Worm (Caenorhabditis elegans) whole organism, dauer: ENCODE data around the gene C51E3.9.

Source experiments
- unc-62 ChIP-seq: sonication (generic microtip); optimal IDR thresholded peaks from 2 replicates; lab custom pipeline; 2017; ENCODE audit warnings: missing biosample characterization, missing genetic modification reagents, missing genetic modification characterization

The C51E3.9 gene

DNA sequence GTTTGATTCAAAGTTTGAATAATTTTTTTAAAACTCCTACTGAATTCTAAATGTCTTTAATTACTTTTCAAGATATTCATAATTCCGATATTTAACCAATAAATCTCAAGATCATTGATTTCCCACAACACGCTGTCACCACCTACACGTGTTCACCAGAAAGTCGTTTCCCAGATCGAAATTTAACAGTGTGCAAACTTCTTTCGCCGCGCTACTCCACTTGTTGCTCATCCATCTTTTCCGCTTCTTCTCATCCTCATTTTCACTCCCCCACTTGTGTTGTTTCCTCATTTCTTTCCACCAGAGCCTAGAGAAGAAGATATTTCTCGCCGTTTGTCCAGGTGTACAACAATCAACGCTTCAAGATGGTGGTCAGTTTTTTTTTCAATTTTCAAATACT lies at the start of gene C51E3.9:
C51E3.9 (plus strand) TSS at position 301 of the 400 bp plus-strand sequence.
- no peak for TF ChIP-seq unc-62 (GFP tag; lab: Kevin White, UChicago)

DNA sequence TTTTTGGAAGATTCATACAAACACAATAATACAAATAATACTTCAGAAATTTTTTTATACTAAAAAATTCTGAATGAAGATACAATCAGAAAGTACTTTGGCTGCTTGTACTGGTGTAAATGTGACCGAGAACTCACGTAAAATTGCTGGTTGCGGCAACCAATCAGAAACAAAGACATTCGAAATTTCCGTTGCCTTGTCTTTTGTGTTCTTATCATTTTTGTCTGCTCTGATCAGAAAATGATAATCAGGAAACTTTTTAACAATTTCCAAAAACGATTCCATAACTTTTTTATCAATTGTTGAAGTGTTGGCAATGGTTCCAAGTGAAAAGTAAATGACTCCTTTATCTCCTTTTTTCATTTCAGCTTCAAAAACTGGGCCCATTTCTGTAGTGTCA lies 48.8 kb upstream of the C51E3.9 start:
- TF ChIP-seq unc-62 (GFP tag; lab: Kevin White, UChicago), result no peak

DNA sequence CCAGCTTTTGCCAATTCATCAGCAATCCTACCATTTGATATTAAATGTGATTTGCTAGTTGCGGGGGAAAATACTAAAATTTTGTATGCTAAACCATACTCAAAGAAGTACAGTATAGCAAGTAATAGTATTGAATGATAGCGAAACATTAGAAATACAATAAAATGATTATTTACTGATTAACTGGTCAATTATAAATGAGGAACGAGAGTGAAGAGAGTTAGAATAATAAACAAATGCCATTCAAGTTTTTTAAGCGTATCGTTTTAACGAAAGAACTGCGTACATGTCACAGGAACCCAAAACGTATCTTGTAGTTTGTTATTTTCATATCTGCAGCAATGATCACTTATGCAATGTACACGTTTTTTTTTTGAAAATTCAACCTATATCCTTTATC lies 47.3 kb upstream of the C51E3.9 start, which contains the start of gene ugt-47:
ugt-47 (minus strand) TSS at position 169 of the 400 bp plus-strand sequence.
- no peak for TF ChIP-seq unc-62 (GFP tag; lab: Kevin White, UChicago)

DNA sequence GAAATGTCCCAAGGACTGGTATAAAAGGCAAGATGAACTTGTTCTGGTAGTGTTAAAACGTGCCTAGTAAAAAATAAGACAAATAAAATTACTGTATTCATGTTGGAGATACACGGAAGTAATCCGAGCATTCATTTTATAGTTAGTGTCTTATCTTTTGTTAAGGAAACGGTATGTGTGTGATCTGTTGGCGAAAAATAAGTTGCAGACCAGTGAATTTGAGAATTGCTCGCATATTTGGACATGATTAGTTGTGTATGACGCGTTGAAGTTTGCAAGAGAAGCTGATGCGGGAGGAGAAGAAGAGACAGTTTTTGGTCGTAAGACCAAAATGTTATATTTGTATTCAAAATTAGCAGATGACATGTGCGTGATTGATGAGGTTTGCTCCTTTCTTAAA lies 43.8 kb upstream of the C51E3.9 start, which contains the start of gene C08B6.14:
C08B6.14 (minus strand) TSS at position 101 of the 400 bp plus-strand sequence.
- no peak for TF ChIP-seq unc-62 (GFP tag; lab: Kevin White, UChicago)

DNA sequence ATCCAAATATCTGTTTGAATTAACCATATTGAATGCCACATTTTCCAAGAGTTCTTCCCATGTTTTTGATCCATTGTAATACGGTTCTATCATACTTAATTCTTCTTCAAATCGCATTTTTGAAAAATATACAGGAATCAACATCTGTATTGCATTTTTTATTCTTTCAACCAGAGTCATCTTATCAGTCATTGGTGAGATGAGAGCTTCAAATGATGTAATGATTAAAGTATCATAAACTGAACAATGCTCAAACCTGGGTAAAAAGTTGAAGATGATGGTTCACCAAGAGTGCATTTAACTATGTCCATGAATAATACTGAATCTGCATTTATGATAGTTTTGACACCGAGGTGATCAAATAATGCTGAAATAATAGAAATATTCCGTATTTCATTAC lies 41.9 kb upstream of the C51E3.9 start:
- no peak for TF ChIP-seq unc-62 (GFP tag; lab: Kevin White, UChicago)

DNA sequence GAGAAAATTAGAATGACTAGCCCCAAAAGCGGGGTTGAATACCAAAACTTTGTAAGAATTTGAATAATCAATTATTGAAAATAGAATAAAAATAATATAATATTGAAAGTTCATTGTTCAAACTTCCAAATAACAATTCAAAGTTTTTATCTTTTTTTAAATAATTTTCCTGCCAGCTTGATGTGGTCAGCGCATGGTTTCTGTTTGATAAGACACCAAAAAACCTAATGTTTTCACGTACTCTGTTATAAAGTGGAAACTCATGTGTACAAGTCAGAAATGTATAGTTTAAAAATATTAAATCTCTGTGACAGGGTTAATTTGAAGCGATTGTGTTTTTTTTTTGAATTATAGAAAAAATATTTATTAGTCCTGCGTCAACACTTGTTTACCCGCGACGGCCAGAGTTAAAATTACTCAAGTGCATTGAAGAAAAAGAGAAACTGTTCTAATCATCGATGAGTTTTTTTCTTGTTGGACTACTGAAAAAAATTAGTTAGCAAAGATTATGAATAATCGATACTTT lies 40.9 kb upstream of the C51E3.9 start, which contains the start of gene ugt-17:
ugt-17 (minus strand) TSS at position 180 of the 526 bp plus-strand sequence.
- TF ChIP-seq unc-62 (GFP tag; lab: Kevin White, UChicago), result no peak

DNA sequence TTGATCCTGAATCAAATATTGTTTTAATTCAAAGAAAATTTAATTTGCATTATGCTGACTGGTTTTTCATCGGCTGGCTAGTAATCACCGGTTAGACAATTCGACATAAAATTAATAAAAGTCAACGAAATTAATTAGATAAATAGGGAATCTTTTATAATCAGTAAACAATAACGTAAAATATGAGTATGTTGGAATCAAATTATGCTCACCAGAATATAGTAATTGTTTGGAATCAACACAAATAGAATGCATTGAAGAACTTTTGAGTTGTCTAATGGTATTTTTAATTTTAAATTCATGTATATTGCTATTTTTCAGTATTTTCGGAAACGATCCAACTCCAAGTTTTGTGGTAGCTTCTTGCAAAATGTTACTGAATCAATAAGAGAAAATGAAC lies 40.3 kb upstream of the C51E3.9 start, which contains the start of gene C08B6.2:
C08B6.2 (plus strand) TSS at position 301 of the 400 bp plus-strand sequence.
- no peak for TF ChIP-seq unc-62 (GFP tag; lab: Kevin White, UChicago)

DNA sequence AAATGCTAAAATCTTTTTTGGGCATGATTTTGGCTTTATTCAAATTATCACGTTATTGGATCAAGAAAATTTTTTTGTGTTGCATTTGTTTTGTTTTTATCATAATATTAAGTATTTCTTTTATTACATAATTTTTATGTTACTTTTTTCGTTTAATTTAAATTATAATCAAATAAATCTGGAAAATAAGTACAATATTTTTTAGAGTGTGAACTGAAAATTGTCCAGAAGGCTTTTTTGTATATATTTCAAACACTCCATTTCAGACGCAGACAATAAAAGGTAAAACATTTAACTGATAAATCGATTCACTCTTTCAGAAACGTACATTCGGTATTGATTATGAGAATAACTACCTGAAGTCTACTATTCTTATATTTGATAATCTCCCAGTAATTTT lies 38.4 kb upstream of the C51E3.9 start, which contains the start of gene C08B6.11:
C08B6.11 (plus strand) TSS at position 301 of the 400 bp plus-strand sequence.
- no peak for TF ChIP-seq unc-62 (GFP tag; lab: Kevin White, UChicago)

DNA sequence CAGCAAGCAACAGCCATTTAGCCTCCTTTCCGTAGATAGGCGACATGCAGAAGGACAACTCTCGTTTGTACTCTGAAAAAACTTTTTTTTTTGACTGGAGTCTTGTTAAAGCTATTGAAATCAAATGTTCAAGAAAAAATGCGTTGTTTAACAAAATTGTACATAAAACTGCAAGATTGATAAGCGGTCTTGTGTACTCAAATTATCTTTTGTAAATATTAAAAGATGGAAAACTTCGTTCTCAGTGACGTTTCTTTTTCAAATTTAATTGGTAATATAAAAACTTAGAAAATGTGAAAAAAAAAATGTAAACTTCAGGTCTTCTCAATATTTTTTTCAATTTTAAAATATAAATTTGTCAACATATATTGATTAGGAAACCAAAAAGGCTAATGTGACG lies 34.6 kb upstream of the C51E3.9 start:
- no peak for TF ChIP-seq unc-62 (GFP tag; lab: Kevin White, UChicago)

DNA sequence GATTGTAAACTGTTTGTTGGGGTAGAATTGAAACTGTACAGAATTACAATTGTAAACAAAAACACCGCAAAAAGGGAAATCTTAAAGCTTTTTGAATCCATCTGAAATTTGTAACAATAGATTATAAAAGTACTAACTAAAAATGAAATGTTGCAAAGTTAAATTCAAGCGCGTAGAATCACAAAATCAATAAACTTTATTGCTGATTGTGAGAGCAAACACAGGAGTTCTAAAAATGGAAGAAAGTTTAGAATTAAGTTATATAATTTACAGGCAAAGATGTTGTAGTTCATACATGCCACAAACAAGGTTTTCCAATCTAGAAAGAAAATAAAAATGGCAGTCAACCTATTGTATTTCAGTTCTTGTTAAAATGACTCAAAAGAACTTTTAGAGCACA lies 33.6 kb upstream of the C51E3.9 start, which contains the start of gene C08B6.3:
C08B6.3 (minus strand) TSS at position 101 of the 400 bp plus-strand sequence.
- TF ChIP-seq unc-62 (GFP tag; lab: Kevin White, UChicago), result no peak

DNA sequence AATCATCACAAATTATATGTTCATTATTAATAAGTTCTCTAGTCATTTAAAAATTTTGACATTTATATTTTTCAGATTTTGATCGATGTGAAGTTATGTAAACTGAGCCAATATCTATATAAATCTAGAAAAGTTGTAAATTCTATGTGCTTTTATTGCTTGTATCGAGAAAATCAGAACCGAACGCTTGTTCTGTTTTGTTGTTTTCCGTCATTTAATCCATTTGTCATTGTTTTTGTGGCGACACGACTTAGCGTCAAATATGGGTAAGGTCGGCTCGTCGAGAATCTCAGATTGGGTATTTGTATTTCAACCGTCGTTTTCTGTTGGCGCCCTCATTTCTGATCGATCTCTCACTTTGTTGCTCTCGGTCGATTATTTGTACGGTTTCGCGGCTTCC lies 31.4 kb upstream of the C51E3.9 start, which contains the start of gene cht-5:
cht-5 (plus strand) TSS at position 301 of the 400 bp plus-strand sequence.
- no peak for TF ChIP-seq unc-62 (GFP tag; lab: Kevin White, UChicago)

DNA sequence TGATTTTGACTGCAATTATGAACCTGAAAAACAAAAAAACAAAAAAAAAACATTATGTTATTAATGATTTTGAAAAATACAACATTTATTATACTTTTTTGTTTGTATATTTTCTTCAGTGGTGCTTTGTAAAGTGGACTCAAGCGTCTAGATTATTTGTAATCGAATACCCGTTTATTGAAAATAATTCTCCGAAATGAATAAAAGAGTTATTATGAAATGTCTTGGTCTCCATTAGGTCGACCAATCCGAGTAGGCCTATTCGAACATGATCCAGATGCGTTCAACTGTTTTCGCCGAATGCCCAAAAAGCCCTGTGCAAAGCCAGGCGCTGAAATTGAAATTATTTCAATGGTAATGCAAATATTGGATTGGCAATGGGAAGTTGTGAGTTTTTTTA lies 28.3 kb upstream of the C51E3.9 start, which contains the start of gene C08B6.5:
C08B6.5 (plus strand) TSS at position 301 of the 400 bp plus-strand sequence.
- TF ChIP-seq unc-62 (GFP tag; lab: Kevin White, UChicago), result no peak

DNA sequence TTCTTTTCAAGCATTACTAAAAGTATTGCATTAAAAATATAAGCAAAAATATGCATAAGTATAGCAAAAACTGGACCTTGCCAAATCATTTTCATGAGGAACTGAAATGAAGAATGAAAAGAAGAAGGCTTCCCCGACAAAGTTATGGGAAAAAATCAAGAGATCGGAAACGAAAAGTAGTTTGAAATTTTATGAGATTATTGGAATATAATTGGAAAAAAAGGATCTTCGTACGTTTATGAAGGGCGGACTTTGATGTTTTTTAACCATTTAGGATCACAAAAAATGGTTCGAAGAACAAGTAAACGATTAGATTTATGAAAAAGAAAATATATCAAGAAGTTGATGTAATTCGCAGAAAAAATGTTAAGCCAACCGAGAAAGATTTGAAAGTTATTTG lies 24.9 kb upstream of the C51E3.9 start, which contains the start of gene srxa-18:
srxa-18 (minus strand) TSS at position 100 of the 400 bp plus-strand sequence.
- TF ChIP-seq unc-62 (GFP tag; lab: Kevin White, UChicago), result no peak

DNA sequence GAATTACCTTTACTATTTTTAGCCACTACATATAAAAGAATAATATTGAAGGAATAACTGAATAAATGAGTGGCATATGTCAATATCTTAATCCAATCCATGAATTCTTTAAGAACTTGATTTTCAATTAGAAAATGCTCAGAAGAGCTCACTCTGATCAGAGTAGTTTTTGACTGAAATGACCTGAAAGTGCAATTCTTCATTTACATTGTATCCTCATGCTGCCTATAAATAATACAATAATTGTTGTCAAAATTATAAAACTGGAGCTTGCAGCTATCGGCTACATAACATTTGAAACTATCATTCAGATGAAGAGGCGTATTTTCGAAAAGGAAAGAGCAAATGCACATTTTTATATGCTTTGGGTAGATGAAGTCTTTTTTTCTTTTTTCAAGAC lies 23.1 kb upstream of the C51E3.9 start, which contains the start of gene srxa-19:
srxa-19 (minus strand) TSS at position 101 of the 400 bp plus-strand sequence.
- TF ChIP-seq unc-62 (GFP tag; lab: Kevin White, UChicago), result no peak

DNA sequence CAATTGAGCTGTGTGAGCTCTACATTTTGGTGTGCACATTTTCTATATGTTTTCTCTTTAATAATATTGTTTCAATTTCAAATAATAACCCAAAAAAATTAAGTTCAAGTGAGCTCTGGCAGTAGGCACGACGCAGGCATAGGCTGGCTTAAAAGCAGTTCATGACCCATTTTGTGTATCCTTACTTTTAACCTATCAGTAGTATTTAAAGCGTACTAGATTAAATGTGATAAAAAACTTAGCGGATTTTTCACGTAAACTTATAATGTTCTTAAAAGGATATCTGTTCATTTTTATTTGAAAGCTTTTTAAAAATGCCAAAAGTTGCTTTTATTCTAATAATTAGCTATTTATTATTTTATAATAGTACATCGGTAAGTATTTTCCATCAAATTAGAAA lies 22.4 kb upstream of the C51E3.9 start, which contains the start of gene C08B6.6:
C08B6.6 (plus strand) TSS at position 301 of the 400 bp plus-strand sequence.
- TF ChIP-seq unc-62 (GFP tag; lab: Kevin White, UChicago), result no peak

DNA sequence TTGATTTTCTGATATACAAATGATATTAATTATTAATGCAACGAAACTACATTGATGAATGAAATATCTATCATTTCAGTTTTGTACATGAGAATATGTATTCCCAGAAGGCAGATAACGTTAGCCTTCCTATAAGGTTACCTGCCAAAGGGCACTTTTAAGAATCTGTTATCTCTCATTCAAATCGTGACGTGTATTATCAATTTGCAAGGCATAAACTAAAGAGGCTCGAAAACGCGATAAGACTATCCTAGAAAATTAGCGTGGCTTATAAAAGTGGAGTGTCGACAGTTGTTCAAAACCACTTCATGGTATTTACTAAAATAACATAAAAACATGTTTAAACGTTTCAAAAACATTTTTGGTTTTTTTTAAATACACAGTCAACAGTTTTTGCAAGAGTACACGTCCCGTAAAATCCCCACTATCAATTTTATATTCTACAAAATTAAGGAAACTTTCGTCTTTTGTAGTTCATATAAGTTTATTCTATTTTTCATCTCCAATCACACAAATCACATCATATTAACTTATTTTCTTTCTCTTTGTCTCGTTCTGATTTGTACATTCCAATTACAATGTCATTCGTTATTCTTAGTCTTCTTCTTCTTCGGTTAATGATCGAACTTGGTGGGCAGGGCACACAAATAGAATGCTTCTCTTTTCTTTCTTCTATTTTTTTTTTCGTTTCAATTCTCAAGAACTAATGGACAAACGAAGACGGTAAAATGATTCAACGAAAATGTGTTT lies 20.8 kb upstream of the C51E3.9 start, which contains the start of gene C08B6.10:
C08B6.10 (plus strand) TSS at position 700 of the 750 bp plus-strand sequence.
- no peak for TF ChIP-seq unc-62 (GFP tag; lab: Kevin White, UChicago)
